Worm (Caenorhabditis elegans) whole organism, late embryonic: ENCODE measurements around the gene F59A1.11.

ENCODE experiments used
- C38D4.7 ChIP-seq: fragments of 200-800 bp; sonication (Bioruptor generic); optimal IDR thresholded peaks from 2 replicates; lab custom pipeline; 2018; ENCODE audit warnings: mild to moderate bottlenecking, missing genetic modification characterization, moderate library complexity, missing compliant biosample characterization
- F13H6.1 ChIP-seq: sonication (generic microtip); optimal IDR thresholded peaks from 2 replicates; lab custom pipeline; 2016; ENCODE audit warnings: missing genetic modification characterization, missing compliant biosample characterization
- K09A11.1 ChIP-seq: sonication (generic microtip); optimal IDR thresholded peaks from 2 replicates; lab custom pipeline; 2017; ENCODE audit warnings: antibody characterized with exemption, mild to moderate bottlenecking, missing genetic modification characterization, missing compliant biosample characterization; ENCODE audit not compliant: insufficient read depth
- T23F11.4 ChIP-seq: fragments of 200-800 bp; sonication (Bioruptor generic); optimal IDR thresholded peaks from 2 replicates; lab custom pipeline; 2018; ENCODE audit warnings: mild to moderate bottlenecking, missing genetic modification characterization, missing compliant biosample characterization
- ahr-1 ChIP-seq: sonication (generic microtip); optimal IDR thresholded peaks from 2 replicates; lab custom pipeline; 2016; ENCODE audit warnings: missing genetic modification characterization, missing compliant biosample characterization
- ama-1 ChIP-seq: fragments of 150-350 bp; optimal IDR thresholded peaks from 2 replicates; lab custom pipeline; 2014
- ceh-14 ChIP-seq: sonication (generic microtip); optimal IDR thresholded peaks from 2 replicates; lab custom pipeline; 2016; ENCODE audit warnings: missing genotype, missing genetic modification characterization, missing compliant biosample characterization
- ceh-18 ChIP-seq: sonication (generic microtip); optimal IDR thresholded peaks from 2 replicates; lab custom pipeline; 2016; ENCODE audit warnings: missing genetic modification characterization, missing compliant biosample characterization
- ceh-19 ChIP-seq: fragments of 200-800 bp; sonication (Bioruptor generic); optimal IDR thresholded peaks from 2 replicates; lab custom pipeline; 2018; ENCODE audit warnings: mild to moderate bottlenecking, missing genetic modification characterization, missing compliant biosample characterization
- ceh-2 ChIP-seq: sonication (generic microtip); optimal IDR thresholded peaks from 2 replicates; lab custom pipeline; 2016; ENCODE audit warnings: missing genotype, missing genetic modification characterization, missing compliant biosample characterization
- ceh-22 ChIP-seq: sonication (generic microtip); optimal IDR thresholded peaks from 2 replicates; lab custom pipeline; 2017; ENCODE audit warnings: missing biosample characterization, missing genetic modification characterization
- ceh-30 ChIP-seq: fragments of 150-350 bp; optimal IDR thresholded peaks from 2 replicates; lab custom pipeline; 2014; ENCODE audit warnings: missing biosample characterization, missing genetic modification characterization
- ceh-31 ChIP-seq: sonication (generic microtip); optimal IDR thresholded peaks from 2 replicates; lab custom pipeline; 2016; ENCODE audit warnings: missing genetic modification characterization, missing compliant biosample characterization
- ceh-34 ChIP-seq: sonication (generic microtip); optimal IDR thresholded peaks from 2 replicates; lab custom pipeline; 2016; ENCODE audit warnings: mild to moderate bottlenecking, missing genetic modification characterization, missing compliant biosample characterization
- ceh-48 ChIP-seq: sonication (generic microtip); optimal IDR thresholded peaks from 2 replicates; lab custom pipeline; 2016; ENCODE audit warnings: missing genetic modification characterization, inconsistent platforms, missing compliant biosample characterization
- ceh-6 ChIP-seq: fragments of 200-800 bp; sonication (Bioruptor generic); optimal IDR thresholded peaks from 2 replicates; lab custom pipeline; 2018; ENCODE audit warnings: mild to moderate bottlenecking, missing genetic modification characterization, missing compliant biosample characterization
- che-1 ChIP-seq: sonication (generic microtip); optimal IDR thresholded peaks from 2 replicates; lab custom pipeline; 2016; ENCODE audit warnings: mild to moderate bottlenecking, missing genetic modification characterization, missing compliant biosample characterization
- dmd-4 ChIP-seq: sonication (generic microtip); optimal IDR thresholded peaks from 2 replicates; lab custom pipeline; 2016; ENCODE audit warnings: borderline replicate concordance, missing genetic modification characterization, missing compliant biosample characterization
- elt-2 ChIP-seq: sonication (generic microtip); optimal IDR thresholded peaks from 2 replicates; lab custom pipeline; 2016; ENCODE audit warnings: missing genetic modification reagents, missing genetic modification characterization, missing compliant biosample characterization
- elt-4 ChIP-seq: sonication (generic microtip); optimal IDR thresholded peaks from 2 replicates; lab custom pipeline; 2016; ENCODE audit warnings: missing genetic modification characterization, missing compliant biosample characterization
- ets-4 ChIP-seq: sonication (generic microtip); optimal IDR thresholded peaks from 2 replicates; lab custom pipeline; 2016; ENCODE audit warnings: missing genetic modification characterization, missing compliant biosample characterization
- eyg-1 ChIP-seq: sonication (generic microtip); optimal IDR thresholded peaks from 2 replicates; lab custom pipeline; 2016; ENCODE audit warnings: missing genotype, missing genetic modification characterization, missing compliant biosample characterization
- fax-1 ChIP-seq: sonication (generic microtip); optimal IDR thresholded peaks from 2 replicates; lab custom pipeline; 2016; ENCODE audit warnings: missing genotype, missing genetic modification characterization, missing compliant biosample characterization
- fkh-10 ChIP-seq: fragments of 150-350 bp; optimal IDR thresholded peaks from 2 replicates; lab custom pipeline; 2014; ENCODE audit warnings: missing biosample characterization, missing genetic modification reagents, missing genetic modification characterization
- fkh-6 ChIP-seq: sonication (generic microtip); optimal IDR thresholded peaks from 2 replicates; lab custom pipeline; 2016; ENCODE audit warnings: missing genetic modification characterization, missing compliant biosample characterization
- hlh-15 ChIP-seq: sonication (generic microtip); optimal IDR thresholded peaks from 2 replicates; lab custom pipeline; 2016; ENCODE audit warnings: missing genetic modification characterization, missing compliant biosample characterization
- hlh-30 ChIP-seq: sonication (generic microtip); optimal IDR thresholded peaks from 2 replicates; lab custom pipeline; 2017; ENCODE audit warnings: antibody characterized with exemption, missing genetic modification characterization, missing compliant biosample characterization; ENCODE audit not compliant: insufficient read depth
- hlh-6 ChIP-seq: sonication (generic microtip); optimal IDR thresholded peaks from 2 replicates; lab custom pipeline; 2016; ENCODE audit warnings: missing genotype, missing genetic modification characterization, missing compliant biosample characterization
- lim-6 ChIP-seq: sonication (generic microtip); optimal IDR thresholded peaks from 2 replicates; lab custom pipeline; 2016; ENCODE audit warnings: missing genetic modification characterization, missing compliant biosample characterization
- madf-2 ChIP-seq: sonication (generic microtip); optimal IDR thresholded peaks from 2 replicates; lab custom pipeline; 2017; ENCODE audit warnings: missing genetic modification characterization, missing compliant biosample characterization
- mec-3 ChIP-seq: sonication (generic microtip); optimal IDR thresholded peaks from 2 replicates; lab custom pipeline; 2016; ENCODE audit warnings: borderline replicate concordance, missing genetic modification characterization, missing compliant biosample characterization
- nhr-11 ChIP-seq: fragments of 150-350 bp; optimal IDR thresholded peaks from 2 replicates; lab custom pipeline; 2014; ENCODE audit warnings: missing biosample characterization, missing genetic modification characterization
- odd-2 ChIP-seq: sonication (generic microtip); optimal IDR thresholded peaks from 2 replicates; lab custom pipeline; 2017; ENCODE audit warnings: antibody characterized with exemption, mild to moderate bottlenecking, missing genetic modification characterization, missing compliant biosample characterization
- pat-9 ChIP-seq: fragments of 200-800 bp; sonication (Bioruptor generic); optimal IDR thresholded peaks from 2 replicates; lab custom pipeline; 2018; ENCODE audit warnings: mild to moderate bottlenecking, missing genetic modification characterization, moderate library complexity, missing compliant biosample characterization
- pax-1 ChIP-seq: fragments of 150-350 bp; optimal IDR thresholded peaks from 2 replicates; lab custom pipeline; 2014; ENCODE audit warnings: missing biosample characterization, missing genetic modification characterization
- pha-2 ChIP-seq: sonication (generic microtip); optimal IDR thresholded peaks from 2 replicates; lab custom pipeline; 2017; ENCODE audit warnings: mild to moderate bottlenecking, missing genetic modification characterization, missing compliant biosample characterization
- pqm-1 ChIP-seq: sonication (generic microtip); optimal IDR thresholded peaks from 2 replicates; lab custom pipeline; 2016; ENCODE audit warnings: missing genetic modification characterization, missing compliant biosample characterization
- ref-2 ChIP-seq: sonication (generic microtip); optimal IDR thresholded peaks from 2 replicates; lab custom pipeline; 2016; ENCODE audit warnings: missing genetic modification characterization, missing compliant biosample characterization
- rnt-1 ChIP-seq: sonication (generic microtip); optimal IDR thresholded peaks from 2 replicates; lab custom pipeline; 2016; ENCODE audit warnings: missing genetic modification characterization, missing compliant biosample characterization
- syd-9 ChIP-seq: sonication (generic microtip); optimal IDR thresholded peaks from 2 replicates; lab custom pipeline; 2016; ENCODE audit warnings: mild to moderate bottlenecking, missing genetic modification characterization, moderate library complexity, missing compliant biosample characterization
- ttx-3 ChIP-seq: sonication (generic microtip); optimal IDR thresholded peaks from 2 replicates; lab custom pipeline; 2016; ENCODE audit warnings: missing genetic modification reagents, missing genetic modification characterization, missing compliant biosample characterization
- unc-3 ChIP-seq, 2 experiments: fragments of 200-800 bp in 1 of 2; sonication (Bioruptor generic) in 1 of 2; sonication (generic microtip) in 1 of 2; conservative IDR thresholded peaks in 1 of 2; optimal IDR thresholded peaks in 1 of 2; 2 replicates each; pipeline versions ENCODE4 v1.3.6 to Lab custom; 2016 to 2022; ENCODE audit warnings: missing compliant biosample characterization in 2 of 2, missing genetic modification characterization in 2 of 2, missing genetic modification reagents in 1 of 2
- unc-42 ChIP-seq: sonication (generic microtip); optimal IDR thresholded peaks from 2 replicates; lab custom pipeline; 2016; ENCODE audit warnings: missing genotype, missing genetic modification characterization, missing compliant biosample characterization
- ztf-16 ChIP-seq: sonication (generic microtip); optimal IDR thresholded peaks from 2 replicates; lab custom pipeline; 2017; ENCODE audit warnings: missing genetic modification characterization, missing compliant biosample characterization

The F59A1.11 gene

DNA sequence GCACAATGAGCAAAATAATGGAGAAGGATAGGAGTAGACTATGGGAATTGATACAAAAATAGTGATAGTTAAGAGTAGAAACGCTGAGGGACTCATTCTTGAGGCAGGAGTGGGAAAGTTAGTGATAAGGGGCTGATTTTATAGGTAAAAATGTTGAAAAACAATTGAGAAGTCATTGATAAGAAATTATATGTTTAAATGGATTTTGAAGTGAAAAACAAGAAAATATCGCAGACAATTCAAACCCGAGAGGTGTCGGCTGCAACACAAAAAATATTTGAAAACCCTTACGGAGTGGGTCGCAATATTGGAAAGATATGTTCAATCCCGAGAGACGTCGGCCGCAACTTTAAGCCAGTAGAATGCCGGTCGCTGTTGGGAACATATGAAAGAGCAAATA, 30.9 kb upstream of the F59A1.11 start, which contains the start of gene spp-29:
Gene spp-29 (minus strand): TSS at position 101 of the 400 bp plus-strand sequence.
- TF ChIP-seq T23F11.4 (GFP tag; lab: Kevin White, UChicago) (no peak), rnt-1 (tag; lab: Kevin White, UChicago) (no peak), unc-42 (no peak), mec-3 (tag; lab: Kevin White, UChicago) (no peak), ceh-31 (tag; lab: Kevin White, UChicago) (no peak), fkh-10 (GFP tag; lab: Kevin White, UChicago) (no peak), fkh-6 (tag; lab: Kevin White, UChicago) (no peak), eyg-1 (tag; lab: Kevin White, UChicago) (no peak), ets-4 (no peak), ceh-6 (GFP tag; lab: Kevin White, UChicago) (no peak), odd-2 (no peak), F13H6.1 (tag; lab: Kevin White, UChicago) (no peak)

DNA sequence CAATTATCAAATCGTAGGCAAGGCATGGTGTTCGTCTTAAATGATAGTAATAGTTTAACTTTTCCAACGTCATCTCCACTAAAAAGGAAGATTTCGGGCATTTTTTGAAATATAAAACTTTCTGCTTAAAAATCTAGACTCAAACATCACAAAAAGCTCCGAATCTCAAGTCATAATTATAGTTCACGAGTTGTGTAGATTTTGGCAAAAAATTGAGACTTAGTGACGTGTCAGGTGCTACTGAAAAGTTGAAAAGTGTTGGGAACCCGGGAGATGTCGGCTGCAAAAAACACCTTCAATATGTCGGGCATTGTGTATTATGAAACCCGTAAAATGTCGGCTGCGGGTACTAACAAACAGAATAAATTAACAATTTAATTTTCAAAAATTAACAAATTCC, 30.0 kb upstream of the F59A1.11 start, which contains the start of gene Y26G10.1:
Gene Y26G10.1 (minus strand): TSS at position 101 of the 400 bp plus-strand sequence.
- no peak for TF ChIP-seq unc-3 (GFP tag; conservative IDR thresholded peaks at IDR 0.05; lab: Robert Waterston, UW)
- no peak for TF ChIP-seq unc-3 (tag; optimal IDR thresholded peaks at IDR 0.05; lab: Kevin White, UChicago)
- no peak for TF ChIP-seq lim-6
- no peak for TF ChIP-seq ref-2
- no peak for TF ChIP-seq ceh-34 (tag; lab: Kevin White, UChicago)
- no peak for TF ChIP-seq eyg-1 (tag; lab: Kevin White, UChicago)
- no peak for TF ChIP-seq ahr-1 (tag; lab: Kevin White, UChicago)
- TF ChIP-seq fax-1 (tag; lab: Kevin White, UChicago): no peak
- TF ChIP-seq ceh-14 (tag; lab: Kevin White, UChicago): no peak

DNA sequence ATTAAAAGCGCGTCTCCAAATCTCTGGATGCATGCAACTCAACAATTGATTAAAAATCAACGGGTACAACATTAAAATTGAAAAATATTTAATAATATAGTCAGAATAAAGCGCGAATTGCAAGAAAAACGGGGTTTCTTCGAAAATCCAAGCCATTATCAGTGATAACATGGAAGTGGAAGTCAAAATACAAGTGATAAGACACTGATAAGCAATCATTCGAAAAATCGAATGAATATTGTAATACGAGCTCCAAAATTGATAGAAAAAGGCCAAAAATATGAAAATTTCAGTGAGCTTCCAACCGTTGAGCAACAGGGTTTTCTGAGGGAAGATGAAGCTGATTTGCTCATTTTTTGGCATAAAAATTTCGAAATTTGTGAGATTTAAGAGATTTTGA, 28.5 kb upstream of the F59A1.11 start:
- no peak for TF ChIP-seq hlh-15 (tag; lab: Kevin White, UChicago)
- TF ChIP-seq elt-2: peak; percentile 87

DNA sequence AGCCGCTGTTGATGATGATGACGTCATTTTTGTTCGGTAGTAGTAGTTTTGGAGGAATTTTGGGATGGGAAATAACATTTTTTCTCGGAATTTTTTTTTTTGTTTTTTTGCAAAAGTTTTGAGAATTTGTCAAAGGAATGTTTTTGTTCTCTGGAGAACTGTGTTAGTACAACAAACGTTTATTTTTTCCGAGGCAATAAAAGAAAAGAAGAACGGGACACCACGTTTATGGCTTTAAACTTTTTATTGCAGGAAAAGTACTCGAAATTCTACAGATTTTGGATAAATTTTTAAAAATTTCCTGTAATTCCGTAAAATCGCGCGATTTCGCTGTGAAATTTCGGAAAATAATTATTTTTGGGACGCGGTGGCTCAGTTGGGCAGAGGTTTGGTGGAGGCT, 25.1 kb upstream of the F59A1.11 start, which contains the start of gene F59A1.13:
Gene F59A1.13 (minus strand): TSS at position 101 of the 400 bp plus-strand sequence.
- TF ChIP-seq pax-1 (no peak), fax-1 (tag; lab: Kevin White, UChicago) (no peak), madf-2 (no peak), ceh-48 (tag; lab: Kevin White, UChicago) (no peak), fkh-6 (tag; lab: Kevin White, UChicago) (no peak), ceh-2 (tag; lab: Kevin White, UChicago) (no peak), ceh-30 (tag; lab: Kevin White, UChicago) (no peak), dmd-4 (tag; lab: Kevin White, UChicago) (no peak), ceh-6 (GFP tag; lab: Kevin White, UChicago) (no peak), ama-1 (lab: Kevin White, UChicago) (no peak), pat-9 (no peak), ceh-19 (GFP tag; lab: Kevin White, UChicago) (no peak), hlh-30 (no peak), K09A11.1 (no peak)

DNA sequence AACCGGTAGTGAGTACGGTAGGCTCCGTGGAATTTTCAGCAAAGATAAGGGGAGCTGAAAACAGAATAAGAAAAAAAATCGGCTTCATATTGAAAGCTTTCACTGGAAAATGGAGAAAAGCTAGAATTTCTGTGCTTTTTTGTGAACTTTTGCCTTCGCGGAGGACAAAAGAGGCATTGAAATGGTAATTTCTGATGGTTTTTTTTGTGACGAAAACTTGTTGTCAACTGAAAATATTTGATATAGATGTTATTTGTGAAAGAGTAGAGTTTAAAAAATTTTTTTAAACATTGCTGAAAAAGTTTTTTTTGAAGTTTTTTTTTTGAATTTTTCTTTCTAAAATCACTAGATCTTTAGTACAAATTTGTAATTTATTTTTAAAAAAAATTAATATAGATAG, 21.0 kb upstream of the F59A1.11 start, which contains the start of gene F59A1.18:
Gene F59A1.18 (minus strand): TSS at position 101 of the 400 bp plus-strand sequence.
- TF ChIP-seq pqm-1 (tag; lab: Kevin White, UChicago) (no peak), ahr-1 (tag; lab: Kevin White, UChicago) (no peak), C38D4.7 (GFP tag; lab: Kevin White, UChicago) (no peak), ceh-22 (no peak), mec-3 (tag; lab: Kevin White, UChicago) (no peak), F13H6.1 (tag; lab: Kevin White, UChicago) (no peak), syd-9 (tag; lab: Kevin White, UChicago) (no peak), ttx-3 (tag; lab: Kevin White, UChicago) (no peak), che-1 (no peak), hlh-6 (no peak), ceh-30 (tag; lab: Kevin White, UChicago) (no peak), nhr-11 (tag; lab: Kevin White, UChicago) (no peak), elt-4 (no peak), ceh-2 (tag; lab: Kevin White, UChicago) (no peak), ztf-16 (tag; lab: Kevin White, UChicago) (no peak), pha-2 (no peak), T23F11.4 (GFP tag; lab: Kevin White, UChicago) (no peak), ceh-18 (no peak)
